Worm (Caenorhabditis elegans) whole organism, late embryonic: ENCODE measurements around the gene C45H4.21.

Experiments
- C08G9.2 ChIP-seq: sonication (generic microtip); optimal IDR thresholded peaks from 2 replicates; lab custom pipeline; 2016; ENCODE audit warnings: mild to moderate bottlenecking, missing genetic modification characterization, moderate library complexity, missing compliant biosample characterization
- C38D4.7 ChIP-seq: fragments of 200-800 bp; sonication (Bioruptor generic); optimal IDR thresholded peaks from 2 replicates; lab custom pipeline; 2018; ENCODE audit warnings: mild to moderate bottlenecking, missing genetic modification characterization, moderate library complexity, missing compliant biosample characterization
- K02D7.2 ChIP-seq: sonication (generic microtip); optimal IDR thresholded peaks from 2 replicates; lab custom pipeline; 2017; ENCODE audit warnings: mild to moderate bottlenecking, missing genetic modification characterization, missing compliant biosample characterization
- T23F11.4 ChIP-seq: fragments of 200-800 bp; sonication (Bioruptor generic); optimal IDR thresholded peaks from 2 replicates; lab custom pipeline; 2018; ENCODE audit warnings: mild to moderate bottlenecking, missing genetic modification characterization, missing compliant biosample characterization
- ahr-1 ChIP-seq: sonication (generic microtip); optimal IDR thresholded peaks from 2 replicates; lab custom pipeline; 2016; ENCODE audit warnings: missing genetic modification characterization, missing compliant biosample characterization
- ama-1 ChIP-seq: fragments of 150-350 bp; optimal IDR thresholded peaks from 2 replicates; lab custom pipeline; 2014
- ceh-19 ChIP-seq: fragments of 200-800 bp; sonication (Bioruptor generic); optimal IDR thresholded peaks from 2 replicates; lab custom pipeline; 2018; ENCODE audit warnings: mild to moderate bottlenecking, missing genetic modification characterization, missing compliant biosample characterization
- ceh-24 ChIP-seq: sonication (generic microtip); optimal IDR thresholded peaks from 2 replicates; lab custom pipeline; 2016; ENCODE audit warnings: mild to moderate bottlenecking, missing genetic modification characterization, missing compliant biosample characterization
- ceh-30 ChIP-seq: fragments of 150-350 bp; optimal IDR thresholded peaks from 2 replicates; lab custom pipeline; 2014; ENCODE audit warnings: missing biosample characterization, missing genetic modification characterization
- ceh-45 ChIP-seq: fragments of 200-800 bp; sonication (Bioruptor generic); IDR thresholded peaks from 2 replicates; pipeline ENCODE4 v1.3.6; 2022; ENCODE audit warnings: missing genetic modification reagents, missing genetic modification characterization, missing compliant biosample characterization
- ceh-6 ChIP-seq: fragments of 200-800 bp; sonication (Bioruptor generic); optimal IDR thresholded peaks from 2 replicates; lab custom pipeline; 2018; ENCODE audit warnings: mild to moderate bottlenecking, missing genetic modification characterization, missing compliant biosample characterization
- ceh-9 ChIP-seq: sonication (generic microtip); optimal IDR thresholded peaks from 2 replicates; lab custom pipeline; 2016; ENCODE audit warnings: mild to moderate bottlenecking, missing genetic modification characterization, inconsistent platforms, missing compliant biosample characterization
- che-1 ChIP-seq: sonication (generic microtip); optimal IDR thresholded peaks from 2 replicates; lab custom pipeline; 2016; ENCODE audit warnings: mild to moderate bottlenecking, missing genetic modification characterization, missing compliant biosample characterization
- elt-2 ChIP-seq: sonication (generic microtip); optimal IDR thresholded peaks from 2 replicates; lab custom pipeline; 2016; ENCODE audit warnings: missing genetic modification reagents, missing genetic modification characterization, missing compliant biosample characterization
- elt-4 ChIP-seq: sonication (generic microtip); optimal IDR thresholded peaks from 2 replicates; lab custom pipeline; 2016; ENCODE audit warnings: missing genetic modification characterization, missing compliant biosample characterization
- eyg-1 ChIP-seq: sonication (generic microtip); optimal IDR thresholded peaks from 2 replicates; lab custom pipeline; 2016; ENCODE audit warnings: missing genotype, missing genetic modification characterization, missing compliant biosample characterization
- fkh-10 ChIP-seq: fragments of 150-350 bp; optimal IDR thresholded peaks from 2 replicates; lab custom pipeline; 2014; ENCODE audit warnings: missing biosample characterization, missing genetic modification reagents, missing genetic modification characterization
- fkh-6 ChIP-seq: sonication (generic microtip); optimal IDR thresholded peaks from 2 replicates; lab custom pipeline; 2016; ENCODE audit warnings: missing genetic modification characterization, missing compliant biosample characterization
- gmeb-2 ChIP-seq: sonication (generic microtip); optimal IDR thresholded peaks from 2 replicates; lab custom pipeline; 2016; ENCODE audit warnings: missing genetic modification characterization, inconsistent platforms, missing compliant biosample characterization
- hlh-13 ChIP-seq: fragments of 200-800 bp; sonication (Bioruptor generic); optimal IDR thresholded peaks from 2 replicates; lab custom pipeline; 2018; ENCODE audit warnings: mild to moderate bottlenecking, missing genetic modification characterization, missing compliant biosample characterization
- hlh-8 ChIP-seq: sonication (generic microtip); optimal IDR thresholded peaks from 2 replicates; lab custom pipeline; 2016; ENCODE audit warnings: missing genotype, missing genetic modification characterization, missing compliant biosample characterization
- lim-6 ChIP-seq: sonication (generic microtip); optimal IDR thresholded peaks from 2 replicates; lab custom pipeline; 2016; ENCODE audit warnings: missing genetic modification characterization, missing compliant biosample characterization
- lin-11 ChIP-seq: fragments of 200-800 bp; sonication (Bioruptor generic); optimal IDR thresholded peaks from 2 replicates; lab custom pipeline; 2018; ENCODE audit warnings: mild to moderate bottlenecking, missing genetic modification characterization, missing compliant biosample characterization
- madf-2 ChIP-seq: sonication (generic microtip); optimal IDR thresholded peaks from 2 replicates; lab custom pipeline; 2017; ENCODE audit warnings: missing genetic modification characterization, missing compliant biosample characterization
- mec-3 ChIP-seq: sonication (generic microtip); optimal IDR thresholded peaks from 2 replicates; lab custom pipeline; 2016; ENCODE audit warnings: borderline replicate concordance, missing genetic modification characterization, missing compliant biosample characterization
- nfya-1 ChIP-seq: sonication (generic microtip); optimal IDR thresholded peaks from 2 replicates; lab custom pipeline; 2017; ENCODE audit warnings: missing genetic modification characterization, mild to moderate bottlenecking, missing compliant biosample characterization, antibody characterized with exemption, moderate library complexity
- nhr-232 ChIP-seq: sonication (generic microtip); optimal IDR thresholded peaks from 2 replicates; lab custom pipeline; 2016; ENCODE audit warnings: missing genetic modification characterization, missing compliant biosample characterization
- npax-4 ChIP-seq: sonication (generic microtip); optimal IDR thresholded peaks from 2 replicates; lab custom pipeline; 2016; ENCODE audit warnings: missing genetic modification characterization, missing compliant biosample characterization
- odd-2 ChIP-seq: sonication (generic microtip); optimal IDR thresholded peaks from 2 replicates; lab custom pipeline; 2017; ENCODE audit warnings: antibody characterized with exemption, mild to moderate bottlenecking, missing genetic modification characterization, missing compliant biosample characterization
- pag-3 ChIP-seq: sonication (generic microtip); optimal IDR thresholded peaks from 2 replicates; lab custom pipeline; 2016; ENCODE audit warnings: missing compliant biosample characterization, missing genetic modification characterization, borderline replicate concordance
- pax-1 ChIP-seq: fragments of 150-350 bp; optimal IDR thresholded peaks from 2 replicates; lab custom pipeline; 2014; ENCODE audit warnings: missing biosample characterization, missing genetic modification characterization
- pha-2 ChIP-seq: sonication (generic microtip); optimal IDR thresholded peaks from 2 replicates; lab custom pipeline; 2017; ENCODE audit warnings: mild to moderate bottlenecking, missing genetic modification characterization, missing compliant biosample characterization
- pqm-1 ChIP-seq: sonication (generic microtip); optimal IDR thresholded peaks from 2 replicates; lab custom pipeline; 2016; ENCODE audit warnings: missing genetic modification characterization, missing compliant biosample characterization
- ref-2 ChIP-seq: sonication (generic microtip); optimal IDR thresholded peaks from 2 replicates; lab custom pipeline; 2016; ENCODE audit warnings: missing genetic modification characterization, missing compliant biosample characterization
- ttx-3 ChIP-seq: sonication (generic microtip); optimal IDR thresholded peaks from 2 replicates; lab custom pipeline; 2016; ENCODE audit warnings: missing genetic modification reagents, missing genetic modification characterization, missing compliant biosample characterization
- unc-3 ChIP-seq, 2 experiments: fragments of 200-800 bp in 1 of 2; sonication (Bioruptor generic) in 1 of 2; sonication (generic microtip) in 1 of 2; conservative IDR thresholded peaks in 1 of 2; optimal IDR thresholded peaks in 1 of 2; 2 replicates each; pipeline versions ENCODE4 v1.3.6 to Lab custom; 2016 to 2022; ENCODE audit warnings: missing compliant biosample characterization in 2 of 2, missing genetic modification characterization in 2 of 2, missing genetic modification reagents in 1 of 2
- unc-42 ChIP-seq: sonication (generic microtip); optimal IDR thresholded peaks from 2 replicates; lab custom pipeline; 2016; ENCODE audit warnings: missing genotype, missing genetic modification characterization, missing compliant biosample characterization
- unc-86 ChIP-seq: sonication (generic microtip); optimal IDR thresholded peaks from 2 replicates; lab custom pipeline; 2016; ENCODE audit warnings: missing genetic modification characterization, missing compliant biosample characterization
- zip-5 ChIP-seq: sonication (generic microtip); optimal IDR thresholded peaks from 2 replicates; lab custom pipeline; 2016; ENCODE audit warnings: missing genetic modification characterization, missing compliant biosample characterization

C45H4.21 gene

DNA sequence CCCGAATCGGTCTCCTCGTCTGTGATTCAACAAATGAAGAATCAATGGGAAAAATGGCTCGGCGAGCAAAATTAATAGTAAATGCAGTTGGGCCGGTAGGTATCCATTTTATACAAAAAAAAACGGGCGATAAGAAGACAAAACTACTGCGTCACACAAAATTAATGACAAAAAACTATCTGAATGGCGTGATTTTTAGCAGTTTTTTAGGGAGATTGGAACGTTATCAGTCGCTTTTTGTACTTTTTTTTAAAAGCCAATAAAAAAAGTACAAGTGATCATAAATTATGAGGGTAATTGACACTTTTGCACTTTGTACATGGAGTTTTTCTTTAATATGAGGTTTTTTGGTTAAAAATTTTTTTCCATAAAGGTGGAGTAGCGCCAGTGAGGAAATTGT lies 26.2 kb downstream of the C45H4.21 start:
- TF ChIP-seq hlh-8 (tag; lab: Kevin White, UChicago) (no peak), K02D7.2 (tag; lab: Kevin White, UChicago) (no peak), hlh-13 (no peak), ceh-24 (tag; lab: Kevin White, UChicago) (no peak), gmeb-2 (no peak), ref-2 (tag; lab: Kevin White, UChicago) (no peak), eyg-1 (no peak), pha-2 (tag; lab: Kevin White, UChicago) (no peak), elt-2 (no peak), ceh-30 (tag; lab: Kevin White, UChicago) (no peak), C38D4.7 (GFP tag; lab: Kevin White, UChicago) (no peak), mec-3 (tag; lab: Kevin White, UChicago) (no peak), unc-3 (GFP tag; conservative IDR thresholded peaks at IDR 0.05; lab: Robert Waterston, UW) (no peak), unc-3 (tag; optimal IDR thresholded peaks at IDR 0.05; lab: Kevin White, UChicago) (no peak), lim-6 (no peak)

DNA sequence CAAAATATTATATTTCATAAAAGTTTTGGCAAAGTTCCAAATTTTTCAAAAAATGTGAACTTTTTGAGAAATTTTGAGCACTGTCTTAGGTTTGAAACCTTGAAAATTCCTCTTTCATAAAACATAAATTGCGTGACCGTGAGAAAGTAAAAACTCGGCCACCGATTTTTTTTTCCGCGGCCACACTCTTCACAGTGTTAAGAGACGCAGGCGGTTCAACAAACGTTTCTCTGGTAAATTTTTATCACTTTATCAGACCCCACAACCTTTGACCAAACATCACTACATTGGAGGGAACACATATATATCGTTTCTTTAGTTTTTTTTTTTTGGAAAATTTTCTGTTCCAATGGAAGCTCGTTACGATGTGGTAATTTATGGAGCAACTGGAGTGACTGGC lies 26.8 kb downstream of the C45H4.21 start, which contains the start of gene F22F7.2:
TSS of gene F22F7.2 (plus strand) at position 266 of the 400 bp plus-strand sequence.
- TF ChIP-seq npax-4: no peak
- TF ChIP-seq elt-2: peak; percentile 6

- no peak for TF ChIP-seq ceh-45
- TF ChIP-seq nfya-1: no peak
- no peak for TF ChIP-seq npax-4
- TF ChIP-seq lin-11 (tag; lab: Kevin White, UChicago): no peak
- no peak for TF ChIP-seq ceh-19 (GFP tag; lab: Kevin White, UChicago)
- no peak for TF ChIP-seq unc-3 (GFP tag; conservative IDR thresholded peaks at IDR 0.05; lab: Robert Waterston, UW)
- TF ChIP-seq unc-3 (tag; optimal IDR thresholded peaks at IDR 0.05; lab: Kevin White, UChicago): no peak
- no peak for TF ChIP-seq T23F11.4 (GFP tag; lab: Kevin White, UChicago)
- TF ChIP-seq fkh-6: no peak
- TF ChIP-seq, all 69 proteins: peak for 0
Measured at ce11 chrV:2121910-2122362, 27.4 kb downstream of the C45H4.21 start, which contains the start of gene F22F7.8. TSS of gene F22F7.8 (minus strand) at chrV:2121960.

- TF ChIP-seq nhr-232 (no peak), che-1 (no peak), odd-2 (tag; lab: Kevin White, UChicago) (no peak), ceh-9 (no peak)
Measured at ce11 chrV:2119529-2119928, 29.8 kb downstream of the C45H4.21 start, which contains the start of gene F22F7.11. TSS of gene F22F7.11 (plus strand) at chrV:2119829.

ce11 chrV:2118574-2118973 lies 30.8 kb downstream of the C45H4.21 start, which contains the start of gene bgnt-1.2:
TSS of gene bgnt-1.2 (minus strand) at chrV:2118674.
- TF ChIP-seq ama-1: no peak
- no peak for TF ChIP-seq ahr-1 (tag; lab: Kevin White, UChicago)
- TF ChIP-seq madf-2: no peak
- no peak for TF ChIP-seq lim-6
- TF ChIP-seq fkh-10: no peak
- no peak for TF ChIP-seq unc-42 (tag; lab: Kevin White, UChicago)
- no peak for TF ChIP-seq pqm-1 (tag; lab: Kevin White, UChicago)
- no peak for TF ChIP-seq pag-3 (tag; lab: Kevin White, UChicago)
- no peak for TF ChIP-seq ceh-30 (tag; lab: Kevin White, UChicago)
- TF ChIP-seq unc-86 (tag; lab: Kevin White, UChicago): no peak
- TF ChIP-seq eyg-1: no peak
- no peak for TF ChIP-seq C08G9.2 (tag; lab: Kevin White, UChicago)
- TF ChIP-seq unc-3 (GFP tag; conservative IDR thresholded peaks at IDR 0.05; lab: Robert Waterston, UW): no peak
- TF ChIP-seq unc-3 (tag; optimal IDR thresholded peaks at IDR 0.05; lab: Kevin White, UChicago): no peak
- no peak for TF ChIP-seq zip-5
- no peak for TF ChIP-seq elt-4 (tag; lab: Kevin White, UChicago)
- TF ChIP-seq ttx-3: no peak
- no peak for TF ChIP-seq ceh-19 (GFP tag; lab: Kevin White, UChicago)
- no peak for TF ChIP-seq pax-1 (tag; lab: Kevin White, UChicago)
- no peak for TF ChIP-seq odd-2 (tag; lab: Kevin White, UChicago)
- no peak for TF ChIP-seq ceh-6 (GFP tag; lab: Kevin White, UChicago)
- TF ChIP-seq, all 69 proteins: peak for 0
